Worm (Caenorhabditis elegans): ENCODE results near the gene nhr-209.

DNA sequence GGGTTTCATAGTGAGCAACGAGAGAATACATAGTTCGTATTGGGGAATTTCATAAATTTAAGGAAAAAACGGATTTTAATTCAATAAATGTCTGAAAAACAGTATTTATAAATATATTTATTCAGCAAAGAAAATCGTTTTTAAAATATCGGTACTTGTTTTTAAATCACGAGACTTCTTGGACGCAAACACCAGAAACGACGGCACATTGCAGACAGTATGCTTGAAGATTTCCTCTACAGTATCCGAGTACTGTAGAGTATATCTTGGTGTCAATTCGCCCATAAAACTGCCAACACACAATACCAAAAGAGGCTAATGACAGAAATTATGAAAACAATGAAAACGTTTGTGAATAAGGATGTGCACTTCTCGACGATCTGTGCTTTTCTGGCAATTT lies 32.1 kb upstream of the nhr-209 start:
- no peak for TF ChIP-seq madf-10 (tag; optimal IDR thresholded peaks at IDR 0.05)
- TF ChIP-seq ceh-100 (GFP tag; IDR thresholded peaks at IDR 0.05), result no peak
- no peak for TF ChIP-seq snpc-4 (GFP tag; optimal IDR thresholded peaks at IDR 0.05)
- peak in 1 of 4 experiments; percentile 49 for TF ChIP-seq snpc-4 (tag; optimal IDR thresholded peaks at IDR 0.05)
- TF ChIP-seq pha-4 (tag; optimal IDR thresholded peaks at IDR 0.05), result no peak
- no peak for TF ChIP-seq egl-44 (GFP tag; IDR thresholded peaks at IDR 0.05)
- no peak for TF ChIP-seq Y53F4B.3 (GFP tag; IDR thresholded peaks at IDR 0.05)
- TF ChIP-seq aptf-2 (GFP tag; conservative IDR thresholded peaks at IDR 0.05), result no peak
- TF ChIP-seq Y53G8AR.9 (GFP tag; conservative IDR thresholded peaks at IDR 0.05), result no peak
- TF ChIP-seq unc-130 (GFP tag; optimal IDR thresholded peaks at IDR 0.05), result no peak
- no peak for TF ChIP-seq cebp-1 (GFP tag; IDR thresholded peaks at IDR 0.05)
- TF ChIP-seq cebp-1 (tag; optimal IDR thresholded peaks at IDR 0.05), result no peak
- no peak for TF ChIP-seq chd-7 (tag; optimal IDR thresholded peaks at IDR 0.05)
- no peak for TF ChIP-seq cebp-2 (GFP tag; IDR thresholded peaks at IDR 0.05)
- TF ChIP-seq ztf-26 (tag; optimal IDR thresholded peaks at IDR 0.05), result no peak
- TF ChIP-seq unc-62 (GFP tag; optimal IDR thresholded peaks at IDR 0.05), result no peak
